Worm (Caenorhabditis elegans): ENCODE results near the gene npax-1.

npax-1 gene

ce11 chrII:7342884-7343283, 11.8 kb upstream of the npax-1 start:
- TF ChIP-seq hnd-1 (tag; optimal IDR thresholded peaks at IDR 0.05), result no peak

- TF ChIP-seq aly-1 (tag; optimal IDR thresholded peaks at IDR 0.05) (no peak), tbx-11 (GFP tag; IDR thresholded peaks at IDR 0.05) (no peak), B0310.2 (tag; optimal IDR thresholded peaks at IDR 0.05) (no peak), tbx-37 (GFP tag; conservative IDR thresholded peaks at IDR 0.05) (no peak), flt-1 (GFP tag; IDR thresholded peaks at IDR 0.05) (no peak), scrt-1 (GFP tag; IDR thresholded peaks at IDR 0.05) (no peak), hnd-1 (tag; optimal IDR thresholded peaks at IDR 0.05) (no peak), hmbx-1 (tag; optimal IDR thresholded peaks at IDR 0.05) (no peak)
Measured at ce11 chrII:7341572-7342303, 10.6 kb upstream of the npax-1 start.

- TF ChIP-seq ceh-13 (GFP tag; optimal IDR thresholded peaks at IDR 0.05), result no peak
- TF ChIP-seq hnd-1 (tag; optimal IDR thresholded peaks at IDR 0.05), result no peak
- TF ChIP-seq sea-1 (GFP tag; conservative IDR thresholded peaks at IDR 0.05), result no peak
- no peak for TF ChIP-seq F13C5.2 (tag; optimal IDR thresholded peaks at IDR 0.05)
- no peak for TF ChIP-seq tbx-37 (GFP tag; conservative IDR thresholded peaks at IDR 0.05)
- no peak for TF ChIP-seq pes-1 (GFP tag; IDR thresholded peaks at IDR 0.05)
- no peak for TF ChIP-seq ets-7 (tag; optimal IDR thresholded peaks at IDR 0.05)
- no peak for TF ChIP-seq hmbx-1 (tag; optimal IDR thresholded peaks at IDR 0.05)
- no peak for TF ChIP-seq scrt-1 (GFP tag; IDR thresholded peaks at IDR 0.05)
- no peak for TF ChIP-seq aly-1 (tag; optimal IDR thresholded peaks at IDR 0.05)
- no peak for TF ChIP-seq tbx-11 (GFP tag; IDR thresholded peaks at IDR 0.05)
- no peak for TF ChIP-seq B0310.2 (tag; optimal IDR thresholded peaks at IDR 0.05)
- TF ChIP-seq flt-1 (GFP tag; IDR thresholded peaks at IDR 0.05), result no peak
- no peak for TF ChIP-seq tra-4 (tag; optimal IDR thresholded peaks at IDR 0.05)
- TF ChIP-seq ama-1 (optimal IDR thresholded peaks at IDR 0.05), result no peak
- no peak for TF ChIP-seq hmg-4 (GFP tag; optimal IDR thresholded peaks at IDR 0.05)
- no peak for TF ChIP-seq ceh-36 (tag; optimal IDR thresholded peaks at IDR 0.05)
Measured at ce11 chrII:7340703-7341102, 9.6 kb upstream of the npax-1 start.

ce11 chrII:7338995-7339394, 7.9 kb upstream of the npax-1 start, which contains the start of gene nhr-21:
nhr-21 (plus strand) TSS chrII:7339229.
- no peak for TF ChIP-seq tbx-11 (GFP tag; IDR thresholded peaks at IDR 0.05)
- no peak for TF ChIP-seq hmbx-1 (tag; optimal IDR thresholded peaks at IDR 0.05)
- no peak for TF ChIP-seq pes-1 (GFP tag; IDR thresholded peaks at IDR 0.05)
- no peak for TF ChIP-seq aly-1 (tag; optimal IDR thresholded peaks at IDR 0.05)
- TF ChIP-seq ceh-13 (GFP tag; optimal IDR thresholded peaks at IDR 0.05), result no peak
- TF ChIP-seq scrt-1 (GFP tag; IDR thresholded peaks at IDR 0.05), result no peak
- TF ChIP-seq hnd-1 (tag; optimal IDR thresholded peaks at IDR 0.05), result no peak
- no peak for TF ChIP-seq ets-7 (tag; optimal IDR thresholded peaks at IDR 0.05)
- no peak for TF ChIP-seq F13C5.2 (tag; optimal IDR thresholded peaks at IDR 0.05)
- no peak for TF ChIP-seq tra-4 (tag; optimal IDR thresholded peaks at IDR 0.05)
- no peak for TF ChIP-seq ceh-36 (tag; optimal IDR thresholded peaks at IDR 0.05)
- no peak for TF ChIP-seq sea-1 (GFP tag; conservative IDR thresholded peaks at IDR 0.05)
- no peak for TF ChIP-seq hmg-4 (GFP tag; optimal IDR thresholded peaks at IDR 0.05)

ce11 chrII:7337469-7337893, 6.4 kb upstream of the npax-1 start:
- TF ChIP-seq hmg-4 (GFP tag; optimal IDR thresholded peaks at IDR 0.05) (no peak), F13C5.2 (tag; optimal IDR thresholded peaks at IDR 0.05) (no peak), ceh-36 (tag; optimal IDR thresholded peaks at IDR 0.05) (no peak), aly-1 (tag; optimal IDR thresholded peaks at IDR 0.05) (no peak)

ce11 chrII:7326997-7327396, 4.1 kb downstream of the npax-1 start:
- TF ChIP-seq ets-7 (tag; optimal IDR thresholded peaks at IDR 0.05), result no peak
- no peak for TF ChIP-seq hmbx-1 (tag; optimal IDR thresholded peaks at IDR 0.05)
- TF ChIP-seq F13C5.2 (tag; optimal IDR thresholded peaks at IDR 0.05), result no peak
- TF ChIP-seq pes-1 (GFP tag; IDR thresholded peaks at IDR 0.05), result no peak
- no peak for TF ChIP-seq tra-4 (tag; optimal IDR thresholded peaks at IDR 0.05)
- TF ChIP-seq sea-1 (GFP tag; conservative IDR thresholded peaks at IDR 0.05), result no peak
- TF ChIP-seq aly-1 (tag; optimal IDR thresholded peaks at IDR 0.05), result no peak
- no peak for TF ChIP-seq scrt-1 (GFP tag; IDR thresholded peaks at IDR 0.05)
- no peak for TF ChIP-seq tbx-37 (GFP tag; conservative IDR thresholded peaks at IDR 0.05)
- TF ChIP-seq hnd-1 (tag; optimal IDR thresholded peaks at IDR 0.05), result no peak
- no peak for TF ChIP-seq ama-1 (optimal IDR thresholded peaks at IDR 0.05)
- no peak for TF ChIP-seq tbx-11 (GFP tag; IDR thresholded peaks at IDR 0.05)
- TF ChIP-seq hmg-4 (GFP tag; optimal IDR thresholded peaks at IDR 0.05), result no peak
- no peak for TF ChIP-seq flt-1 (GFP tag; IDR thresholded peaks at IDR 0.05)
- TF ChIP-seq B0310.2 (tag; optimal IDR thresholded peaks at IDR 0.05), result no peak
- TF ChIP-seq ceh-36 (tag; optimal IDR thresholded peaks at IDR 0.05), result no peak
- no peak for TF ChIP-seq ceh-13 (GFP tag; optimal IDR thresholded peaks at IDR 0.05)

ce11 chrII:7326199-7326598, 4.9 kb downstream of the npax-1 start:
- no peak for TF ChIP-seq tra-4 (tag; optimal IDR thresholded peaks at IDR 0.05)
- no peak for TF ChIP-seq hmg-4 (GFP tag; optimal IDR thresholded peaks at IDR 0.05)
- no peak for TF ChIP-seq ama-1 (optimal IDR thresholded peaks at IDR 0.05)
- TF ChIP-seq sea-1 (GFP tag; conservative IDR thresholded peaks at IDR 0.05), result no peak
- no peak for TF ChIP-seq hmbx-1 (tag; optimal IDR thresholded peaks at IDR 0.05)
- no peak for TF ChIP-seq pes-1 (GFP tag; IDR thresholded peaks at IDR 0.05)
- TF ChIP-seq tbx-11 (GFP tag; IDR thresholded peaks at IDR 0.05), result no peak
- no peak for TF ChIP-seq ceh-13 (GFP tag; optimal IDR thresholded peaks at IDR 0.05)
- no peak for TF ChIP-seq scrt-1 (GFP tag; IDR thresholded peaks at IDR 0.05)
- TF ChIP-seq B0310.2 (tag; optimal IDR thresholded peaks at IDR 0.05), result no peak
- TF ChIP-seq flt-1 (GFP tag; IDR thresholded peaks at IDR 0.05), result no peak
- TF ChIP-seq aly-1 (tag; optimal IDR thresholded peaks at IDR 0.05), result no peak
- no peak for TF ChIP-seq hnd-1 (tag; optimal IDR thresholded peaks at IDR 0.05)
- TF ChIP-seq tbx-37 (GFP tag; conservative IDR thresholded peaks at IDR 0.05), result no peak
- TF ChIP-seq ceh-36 (tag; optimal IDR thresholded peaks at IDR 0.05), result no peak
- no peak for TF ChIP-seq ets-7 (tag; optimal IDR thresholded peaks at IDR 0.05)
- TF ChIP-seq F13C5.2 (tag; optimal IDR thresholded peaks at IDR 0.05), result no peak
